Fruit fly (Drosophila melanogaster) whole organism, adult: ENCODE data around the gene CG6163.

Experiments used
- CG11617 ChIP-seq: fragments of 200-800 bp; sonication (Bioruptor generic); optimal IDR thresholded peaks from 2 replicates; lab custom pipeline; 2017; ENCODE audit warnings: mild to moderate bottlenecking, missing biosample characterization, missing genetic modification reagents, missing genetic modification characterization
- CG12768 ChIP-seq: fragments of 200-800 bp; sonication (Bioruptor generic); optimal IDR thresholded peaks from 2 replicates; lab custom pipeline; 2017; ENCODE audit warnings: missing biosample characterization, missing genetic modification characterization, mild to moderate bottlenecking, moderate library complexity, missing genetic modification reagents
- CG14711 ChIP-seq: fragments of 200-800 bp; sonication (Bioruptor generic); optimal IDR thresholded peaks from 2 replicates; lab custom pipeline; 2018; ENCODE audit warnings: missing biosample characterization, mild to moderate bottlenecking, missing genetic modification characterization, moderate library complexity
- CG1620 ChIP-seq: fragments of 200-800 bp; sonication (Bioruptor generic); optimal IDR thresholded peaks from 2 replicates; lab custom pipeline; 2016; ENCODE audit warnings: missing biosample characterization, missing genetic modification characterization
- CG33017 ChIP-seq: fragments of 200-800 bp; sonication (Bioruptor generic); optimal IDR thresholded peaks from 2 replicates; lab custom pipeline; 2018; ENCODE audit warnings: missing biosample characterization, mild to moderate bottlenecking, missing genetic modification characterization, moderate library complexity
- CG5204 ChIP-seq: fragments of 200-800 bp; sonication (Bioruptor generic); optimal IDR thresholded peaks from 2 replicates; lab custom pipeline; 2016; ENCODE audit warnings: missing biosample characterization, missing genetic modification characterization
- CG7045 ChIP-seq: fragments of 200-800 bp; sonication (Bioruptor generic); optimal IDR thresholded peaks from 2 replicates; lab custom pipeline; 2017; ENCODE audit warnings: missing biosample characterization, mild to moderate bottlenecking, missing genetic modification characterization
- CG7101 ChIP-seq: fragments of 200-800 bp; sonication (Bioruptor generic); optimal IDR thresholded peaks from 2 replicates; lab custom pipeline; 2018; ENCODE audit warnings: missing biosample characterization, mild to moderate bottlenecking, missing genetic modification characterization, moderate library complexity
- Clk ChIP-seq: fragments of 200-800 bp; sonication (Bioruptor generic); optimal IDR thresholded peaks from 2 replicates; lab custom pipeline; 2017; ENCODE audit warnings: missing biosample characterization, missing genetic modification characterization
- Crg-1 ChIP-seq: fragments of 200-800 bp; sonication (Bioruptor generic); optimal IDR thresholded peaks from 2 replicates; lab custom pipeline; 2016; ENCODE audit warnings: missing biosample characterization, missing genetic modification characterization
- Hr96 ChIP-seq: fragments of 200-800 bp; sonication (Bioruptor generic); optimal IDR thresholded peaks from 2 replicates; lab custom pipeline; 2016; ENCODE audit warnings: missing biosample characterization, missing genetic modification characterization
- Mnt ChIP-seq: fragments of 200-800 bp; sonication (Bioruptor generic); optimal IDR thresholded peaks from 2 replicates; lab custom pipeline; 2016; ENCODE audit warnings: missing biosample characterization, mild to moderate bottlenecking, missing genetic modification characterization
- bab1 ChIP-seq: fragments of 200-800 bp; sonication (Bioruptor generic); optimal IDR thresholded peaks from 3 replicates; lab custom pipeline; 2019; ENCODE audit warnings: missing biosample characterization, mild to moderate bottlenecking, missing genetic modification characterization, moderate library complexity
- cic ChIP-seq: fragments of 200-800 bp; sonication (Bioruptor generic); optimal IDR thresholded peaks from 2 replicates; lab custom pipeline; 2017; ENCODE audit warnings: missing biosample characterization, mild to moderate bottlenecking, missing genetic modification characterization, moderate library complexity
- cnc ChIP-seq, 2 experiments: fragments of >200 bp; optimal IDR thresholded peaks; 2 replicates each; lab custom pipeline; 2017
- kay ChIP-seq: fragments of 200-800 bp; sonication (Bioruptor generic); peaks from one replicate; lab custom pipeline; 2016; ENCODE audit warnings: missing biosample characterization, missing genetic modification characterization, borderline replicate concordance
- ovo ChIP-seq: fragments of 200-800 bp; sonication (Bioruptor generic); optimal IDR thresholded peaks from 2 replicates; lab custom pipeline; 2016; ENCODE audit warnings: missing biosample characterization, missing genetic modification characterization
- pad ChIP-seq: fragments of 200-800 bp; sonication (Bioruptor generic); optimal IDR thresholded peaks from 3 replicates; lab custom pipeline; 2017; ENCODE audit warnings: missing biosample characterization, missing genetic modification characterization, mild to moderate bottlenecking, moderate library complexity, missing genetic modification reagents
- tj ChIP-seq: fragments of 200-800 bp; sonication (Bioruptor generic); optimal IDR thresholded peaks from 3 replicates; lab custom pipeline; 2017; ENCODE audit warnings: missing biosample characterization, mild to moderate bottlenecking, missing genetic modification characterization, moderate library complexity
- toe ChIP-seq: fragments of 200-800 bp; sonication (Bioruptor generic); optimal IDR thresholded peaks from 2 replicates; lab custom pipeline; 2016; ENCODE audit warnings: missing biosample characterization, missing genetic modification characterization

Gene CG6163

dm6 chr3L:11355429-11356327, 9.0 kb downstream of the CG6163 start:
- no peak for TF ChIP-seq CG11617 (GFP tag; lab: Kevin White, UChicago)
- TF ChIP-seq kay = peak; percentile 45

- TF ChIP-seq Mnt (GFP tag; lab: Kevin White, UChicago) = peak; percentile 28
- peak; percentile 62 for TF ChIP-seq cic (GFP tag; lab: Kevin White, UChicago)
- TF ChIP-seq tj = peak; percentile 7
- no peak for TF ChIP-seq toe (GFP tag; lab: Kevin White, UChicago)
- peak; percentile 49 for TF ChIP-seq CG12768 (GFP tag; lab: Kevin White, UChicago)
- TF ChIP-seq CG7045 (GFP tag; lab: Kevin White, UChicago) = peak; percentile 54
- peak; percentile 37 for TF ChIP-seq ovo (GFP tag; lab: Kevin White, UChicago)
- TF ChIP-seq CG1620 = no peak
- TF ChIP-seq bab1 = no peak
- peak; percentile 37 for TF ChIP-seq pad (GFP tag; lab: Kevin White, UChicago)
- TF ChIP-seq Hr96 (GFP tag; lab: Kevin White, UChicago) = peak; percentile 25
- peak; percentile 62 for TF ChIP-seq kay
- TF ChIP-seq CG33017 (tag; lab: Kevin White, UChicago) = no peak
- TF ChIP-seq CG5204 (GFP tag; lab: Kevin White, UChicago) = peak; percentile 34
- peak; percentile 44 for TF ChIP-seq CG11617 (GFP tag; lab: Kevin White, UChicago)
- TF ChIP-seq cnc (optimal IDR thresholded peaks at IDR 0.05; lab: Kevin White, UChicago) = no peak
- TF ChIP-seq CG7101 (tag; lab: Kevin White, UChicago) = peak; percentile 50
- TF ChIP-seq Clk = no peak
- peak; percentile 2 for TF ChIP-seq Crg-1 (GFP tag; lab: Kevin White, UChicago)
- no peak for TF ChIP-seq CG14711 (tag; lab: Kevin White, UChicago)
Observed at dm6 chr3L:11354298-11354757, 10.4 kb downstream of the CG6163 start.

DNA sequence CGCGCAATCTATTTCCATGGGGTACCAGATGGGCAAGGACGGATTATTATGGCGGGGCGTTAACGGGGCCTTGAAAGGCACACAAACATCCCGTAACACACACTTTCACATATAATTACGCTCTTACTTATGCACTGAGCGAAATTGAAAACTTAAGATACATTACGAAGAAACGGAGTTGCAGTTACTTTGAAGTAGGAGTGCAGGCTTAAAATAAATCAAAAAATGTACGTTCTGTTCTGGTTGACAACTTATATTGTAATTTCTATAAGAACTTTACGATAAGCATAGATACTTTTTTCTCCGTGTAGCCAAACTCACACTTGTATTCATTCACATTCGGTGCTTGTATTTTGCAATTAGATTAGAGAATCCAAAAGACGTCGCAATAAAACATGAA, 11.7 kb downstream of the CG6163 start:
- TF ChIP-seq CG1620 (peak; percentile 45), cic (GFP tag; lab: Kevin White, UChicago) (no peak), tj (peak; percentile 57), CG12768 (GFP tag; lab: Kevin White, UChicago) (peak; percentile 79), Hr96 (GFP tag; lab: Kevin White, UChicago) (peak; percentile 81), ovo (GFP tag; lab: Kevin White, UChicago) (peak; percentile 51), CG14711 (tag; lab: Kevin White, UChicago) (peak; percentile 80), bab1 (no peak), CG7101 (tag; lab: Kevin White, UChicago) (peak; percentile 82), cnc (optimal IDR thresholded peaks at IDR 0.05; lab: Kevin White, UChicago) (no peak), CG5204 (GFP tag; lab: Kevin White, UChicago) (peak; percentile 76), Clk (peak; percentile 29), pad (GFP tag; lab: Kevin White, UChicago) (peak; percentile 17), Mnt (GFP tag; lab: Kevin White, UChicago) (peak; percentile 77), CG33017 (tag; lab: Kevin White, UChicago) (peak; percentile 78), CG7045 (GFP tag; lab: Kevin White, UChicago) (peak; percentile 83), Crg-1 (GFP tag; lab: Kevin White, UChicago) (peak; percentile 27), toe (GFP tag; lab: Kevin White, UChicago) (peak; percentile 54), CG11617 (GFP tag; lab: Kevin White, UChicago) (peak; percentile 83), kay (peak; percentile 67)

DNA sequence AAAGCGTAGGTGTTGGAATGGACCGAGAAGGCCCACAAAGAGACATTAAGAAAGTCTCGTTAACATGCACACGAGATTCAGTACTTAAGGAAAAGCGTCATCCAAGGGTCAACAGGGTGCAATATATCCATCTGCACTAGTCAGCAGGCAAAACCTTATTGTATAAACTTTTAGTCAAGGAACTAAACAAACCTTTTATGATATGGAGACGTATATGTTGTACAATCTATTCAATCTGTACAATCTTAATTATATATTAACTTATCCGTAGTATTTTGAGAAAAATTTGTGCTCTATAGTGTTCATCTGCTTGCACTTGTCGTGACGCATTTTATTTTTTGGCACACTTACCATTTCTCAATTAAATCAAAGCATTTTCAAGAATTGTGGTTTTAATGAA, 13.0 kb downstream of the CG6163 start:
- peak; percentile 14 for TF ChIP-seq CG33017 (tag; lab: Kevin White, UChicago)
- peak; percentile 11 for TF ChIP-seq CG14711 (tag; lab: Kevin White, UChicago)
- peak; percentile 4 for TF ChIP-seq CG7101 (tag; lab: Kevin White, UChicago)
- TF ChIP-seq CG1620 = no peak
- no peak for TF ChIP-seq Clk

DNA sequence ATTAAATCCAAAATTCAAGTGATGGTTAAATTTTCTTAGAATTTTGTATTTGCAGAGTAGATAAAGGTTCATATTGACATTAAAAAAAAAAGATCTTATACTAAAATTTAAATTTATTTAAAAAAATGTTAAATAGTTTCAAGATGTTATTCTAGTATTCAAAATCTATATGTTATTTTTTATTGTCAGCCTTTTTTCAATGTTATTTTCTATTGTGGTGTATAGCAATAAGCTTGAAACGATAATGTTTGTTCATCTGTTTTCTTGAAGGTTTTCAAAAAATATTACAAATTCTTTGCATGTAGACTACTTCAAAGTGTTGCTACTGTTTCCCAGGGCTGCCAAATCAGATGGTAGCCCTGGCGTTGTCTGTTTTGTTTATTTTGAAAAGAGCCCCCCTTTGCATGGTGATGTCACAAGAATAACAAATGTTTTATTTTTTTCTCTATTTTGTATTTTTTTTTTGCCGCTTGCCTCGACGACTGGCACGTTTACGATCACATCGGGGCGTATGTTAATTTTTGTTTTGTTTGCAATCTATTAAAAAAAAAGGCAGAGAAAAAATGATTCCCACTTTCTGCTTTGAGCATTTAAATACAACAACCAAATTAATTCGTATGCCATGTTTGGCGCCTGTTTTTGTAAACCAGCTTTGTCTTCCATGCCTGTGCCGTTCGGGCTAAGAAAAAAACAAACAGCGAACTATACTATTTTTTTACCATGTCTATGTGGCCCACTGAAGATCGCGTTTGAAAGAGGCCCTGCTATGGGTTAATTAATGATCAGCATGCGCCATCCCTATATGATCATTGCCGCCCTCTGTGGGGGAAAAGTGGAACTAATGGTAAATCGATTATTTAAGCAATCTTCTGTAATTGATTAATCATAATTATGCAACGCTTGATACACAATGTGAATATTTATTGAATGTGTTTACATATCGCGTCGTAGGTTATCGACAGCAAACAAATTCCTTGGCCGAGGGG, 13.7 kb downstream of the CG6163 start:
- no peak for TF ChIP-seq CG1620
- no peak for TF ChIP-seq CG33017 (tag; lab: Kevin White, UChicago)
- no peak for TF ChIP-seq ovo (GFP tag; lab: Kevin White, UChicago)
- peak; percentile 46 for TF ChIP-seq CG5204 (GFP tag; lab: Kevin White, UChicago)
- no peak for TF ChIP-seq Crg-1 (GFP tag; lab: Kevin White, UChicago)
- peak; percentile 52 for TF ChIP-seq CG11617 (GFP tag; lab: Kevin White, UChicago)
- peak; percentile 33 for TF ChIP-seq tj
- TF ChIP-seq CG7101 (tag; lab: Kevin White, UChicago) = no peak
- peak; percentile 24 for TF ChIP-seq toe (GFP tag; lab: Kevin White, UChicago)
- no peak for TF ChIP-seq cic (GFP tag; lab: Kevin White, UChicago)
- TF ChIP-seq CG12768 (GFP tag; lab: Kevin White, UChicago) = peak; percentile 32
- peak; percentile 2 for TF ChIP-seq pad (GFP tag; lab: Kevin White, UChicago)
- peak; percentile 44 for TF ChIP-seq Hr96 (GFP tag; lab: Kevin White, UChicago)
- no peak for TF ChIP-seq cnc (optimal IDR thresholded peaks at IDR 0.05; lab: Kevin White, UChicago)
- peak; percentile 86 for TF ChIP-seq kay
- no peak for TF ChIP-seq Mnt (GFP tag; lab: Kevin White, UChicago)
- TF ChIP-seq Clk = no peak
- TF ChIP-seq CG7045 (GFP tag; lab: Kevin White, UChicago) = no peak
- TF ChIP-seq CG14711 (tag; lab: Kevin White, UChicago) = no peak
- TF ChIP-seq bab1 = no peak
